Fruit fly (Drosophila melanogaster): Measurements from ENCODE around the gene CG2187.

- TF ChIP-seq CG8478 (optimal IDR thresholded peaks at IDR 0.05) (no peak), psq (optimal IDR thresholded peaks at IDR 0.05) (no peak), pan (optimal IDR thresholded peaks at IDR 0.05) (no peak), Dll (optimal IDR thresholded peaks at IDR 0.05) (no peak), EcR (GFP tag; optimal IDR thresholded peaks at IDR 0.05) (no peak)
Observed at dm6 chr3R:31758587-31759167, at the start of gene CG2187.
